Worm (Caenorhabditis elegans) whole organism, early embryonic: ENCODE data around the gene zip-1.

ENCODE experiments used
- B0310.2 ChIP-seq: sonication (generic microtip); optimal IDR thresholded peaks from 2 replicates; lab custom pipeline; 2016; ENCODE audit warnings: mild to moderate bottlenecking, missing genetic modification characterization, missing compliant biosample characterization
- F13C5.2 ChIP-seq: sonication (generic microtip); optimal IDR thresholded peaks from 2 replicates; lab custom pipeline; 2017; ENCODE audit warnings: mild to moderate bottlenecking, missing genetic modification characterization, inconsistent platforms, missing compliant biosample characterization
- aly-1 ChIP-seq: sonication (generic microtip); optimal IDR thresholded peaks from 2 replicates; lab custom pipeline; 2016; ENCODE audit warnings: missing genetic modification characterization, missing compliant biosample characterization
- ama-1 ChIP-seq: fragments of 150-350 bp; optimal IDR thresholded peaks from 2 replicates; lab custom pipeline; 2014
- ceh-13 ChIP-seq: fragments of 200-800 bp; sonication (Bioruptor generic); optimal IDR thresholded peaks from 2 replicates; lab custom pipeline; 2018; ENCODE audit warnings: mild to moderate bottlenecking, missing genetic modification characterization, missing compliant biosample characterization
- ceh-36 ChIP-seq: sonication (generic microtip); optimal IDR thresholded peaks from 2 replicates; lab custom pipeline; 2016; ENCODE audit warnings: missing genetic modification characterization, inconsistent platforms, missing compliant biosample characterization
- ets-7 ChIP-seq: sonication (generic microtip); optimal IDR thresholded peaks from 2 replicates; lab custom pipeline; 2016; ENCODE audit warnings: missing genotype, missing genetic modification characterization, missing compliant biosample characterization
- flt-1 ChIP-seq: fragments of 200-800 bp; sonication (Bioruptor generic); IDR thresholded peaks from 2 replicates; pipeline ENCODE4 v1.3.6; 2022; ENCODE audit warnings: missing genetic modification characterization, missing compliant biosample characterization
- hmg-4 ChIP-seq: fragments of 200-800 bp; sonication (Bioruptor generic); optimal IDR thresholded peaks from 2 replicates; lab custom pipeline; 2018; ENCODE audit warnings: mild to moderate bottlenecking, missing genetic modification characterization, missing compliant biosample characterization
- pes-1 ChIP-seq: fragments of 200-800 bp; sonication (Bioruptor generic); IDR thresholded peaks from 2 replicates; pipeline ENCODE4 v1.3.6; 2022; ENCODE audit warnings: missing genetic modification reagents, missing genetic modification characterization, missing compliant biosample characterization
- scrt-1 ChIP-seq: fragments of 200-800 bp; sonication (Bioruptor generic); IDR thresholded peaks from 2 replicates; pipeline ENCODE4 v1.3.6; 2022; ENCODE audit warnings: missing genetic modification characterization, missing compliant biosample characterization
- sea-1 ChIP-seq: fragments of 200-800 bp; sonication (Bioruptor generic); conservative IDR thresholded peaks from 2 replicates; pipeline ENCODE4 v1.3.6; 2022; ENCODE audit warnings: missing genetic modification characterization, missing compliant biosample characterization
- tbx-37 ChIP-seq: fragments of 200-800 bp; sonication (Bioruptor generic); conservative IDR thresholded peaks from 2 replicates; pipeline ENCODE4 v1.3.6; 2022; ENCODE audit warnings: missing genetic modification reagents, missing genetic modification characterization, missing compliant biosample characterization
- tra-4 ChIP-seq: sonication (generic microtip); optimal IDR thresholded peaks from 2 replicates; lab custom pipeline; 2017; ENCODE audit warnings: missing genetic modification characterization, missing compliant biosample characterization

ce11 chrIII:12299259-12299658 is 34.3 kb upstream of the zip-1 start:
- TF ChIP-seq F13C5.2 (tag; lab: Kevin White, UChicago) = no peak
- TF ChIP-seq pes-1 (GFP tag; lab: Robert Waterston, UW) = no peak
- TF ChIP-seq ama-1 (lab: Kevin White, UChicago) = no peak
- TF ChIP-seq aly-1 (tag; lab: Kevin White, UChicago) = no peak
- no peak for TF ChIP-seq ets-7 (tag; lab: Kevin White, UChicago)
- TF ChIP-seq flt-1 (GFP tag; lab: Robert Waterston, UW) = no peak
- no peak for TF ChIP-seq tbx-37 (GFP tag; lab: Robert Waterston, UW)
- no peak for TF ChIP-seq B0310.2 (tag; lab: Kevin White, UChicago)
- TF ChIP-seq ceh-36 (tag; lab: Kevin White, UChicago) = no peak
- no peak for TF ChIP-seq sea-1 (GFP tag; lab: Robert Waterston, UW)
- no peak for TF ChIP-seq tra-4 (tag; lab: Kevin White, UChicago)
- no peak for TF ChIP-seq scrt-1 (GFP tag; lab: Robert Waterston, UW)
- TF ChIP-seq ceh-13 (GFP tag; lab: Kevin White, UChicago) = no peak
- no peak for TF ChIP-seq hmg-4 (GFP tag; lab: Kevin White, UChicago)
